Worm (Caenorhabditis elegans) whole organism, young adult: ENCODE results near the gene dec-7.

Experiments
- C06A6.2 ChIP-seq: fragments of 200-800 bp; sonication (Bioruptor generic); conservative IDR thresholded peaks from 2 replicates; pipeline ENCODE4 v1.3.6; 2022; ENCODE audit warnings: missing genetic modification characterization, missing compliant biosample characterization
- F23B12.7 ChIP-seq: sonication (generic microtip); optimal IDR thresholded peaks from 2 replicates; lab custom pipeline; 2017; ENCODE audit warnings: missing genetic modification characterization, mild to moderate bottlenecking, missing compliant biosample characterization, antibody characterized with exemption, moderate library complexity; ENCODE audit not compliant: insufficient read depth
- F49E8.2 ChIP-seq: sonication (generic microtip); optimal IDR thresholded peaks from 3 replicates; lab custom pipeline; 2017; ENCODE audit warnings: missing genetic modification characterization, mild to moderate bottlenecking, missing compliant biosample characterization, antibody characterized with exemption, moderate library complexity; ENCODE audit not compliant: insufficient read depth
- F55B11.4 ChIP-seq: sonication (generic microtip); optimal IDR thresholded peaks from 2 replicates; lab custom pipeline; 2016; ENCODE audit warnings: missing compliant biosample characterization, missing genetic modification characterization, borderline replicate concordance; ENCODE audit not compliant: insufficient read depth
- F57A8.1 ChIP-seq: fragments of 200-800 bp; sonication (Bioruptor generic); optimal IDR thresholded peaks from 2 replicates; lab custom pipeline; 2018; ENCODE audit warnings: mild to moderate bottlenecking, missing genetic modification characterization, moderate library complexity, missing compliant biosample characterization
- egl-44 ChIP-seq: fragments of 200-800 bp; sonication (Bioruptor generic); IDR thresholded peaks from 2 replicates; pipeline ENCODE4 v1.3.6; 2022; ENCODE audit warnings: missing genetic modification reagents, missing genetic modification characterization, missing compliant biosample characterization
- ets-4 ChIP-seq: fragments of 200-800 bp; sonication (Bioruptor generic); optimal IDR thresholded peaks from 2 replicates; lab custom pipeline; 2018; ENCODE audit warnings: mild to moderate bottlenecking, missing genetic modification characterization, missing compliant biosample characterization
- hlh-12 ChIP-seq: sonication (generic microtip); optimal IDR thresholded peaks from 2 replicates; lab custom pipeline; 2016; ENCODE audit warnings: missing genetic modification characterization, missing compliant biosample characterization
- lin-54 ChIP-seq: fragments of 200-800 bp; sonication (Bioruptor generic); optimal IDR thresholded peaks from 2 replicates; lab custom pipeline; 2018; ENCODE audit warnings: mild to moderate bottlenecking, missing genetic modification characterization, missing compliant biosample characterization
- pha-4 ChIP-seq: fragments of 150-350 bp; sonication (generic microtip); optimal IDR thresholded peaks from 2 replicates; lab custom pipeline; 2014; ENCODE audit warnings: missing biosample characterization, missing genetic modification reagents, missing genetic modification characterization
- unc-62 ChIP-seq: fragments of 150-350 bp; optimal IDR thresholded peaks from 2 replicates; lab custom pipeline; 2014; ENCODE audit warnings: missing biosample characterization, missing genetic modification reagents, missing genetic modification characterization

DNA sequence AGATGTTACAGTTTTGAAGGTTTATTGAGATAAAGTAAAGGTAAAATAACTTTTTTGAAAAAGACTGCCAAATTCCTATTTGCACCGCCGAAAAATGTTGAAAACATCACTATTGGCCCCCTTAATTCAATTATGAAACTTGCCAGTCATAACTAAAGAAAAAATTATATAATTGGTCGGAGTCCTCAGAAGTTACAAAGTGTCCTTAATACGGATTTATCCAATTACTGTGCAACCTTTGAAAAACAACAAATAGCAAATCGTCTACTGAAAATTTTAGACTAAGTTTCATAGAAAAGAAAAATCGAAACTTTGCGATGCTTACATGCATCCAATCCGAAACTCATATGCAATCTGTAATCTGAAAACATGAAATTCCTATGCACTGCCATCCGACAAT is 52.4 kb downstream of the dec-7 start:
- TF ChIP-seq F57A8.1 (GFP tag; lab: Kevin White, UChicago), result no peak
- TF ChIP-seq F23B12.7, result no peak
- no peak for TF ChIP-seq hlh-12 (tag; lab: Kevin White, UChicago)
- no peak for TF ChIP-seq F49E8.2 (tag; lab: Kevin White, UChicago)
- no peak for TF ChIP-seq ets-4 (GFP tag; lab: Kevin White, UChicago)
- no peak for TF ChIP-seq egl-44 (GFP tag; lab: Robert Waterston, UW)
- no peak for TF ChIP-seq F55B11.4
- no peak for TF ChIP-seq pha-4
- no peak for TF ChIP-seq lin-54 (GFP tag; lab: Kevin White, UChicago)
- no peak for TF ChIP-seq C06A6.2
- TF ChIP-seq unc-62, result no peak
